Fruit fly (Drosophila melanogaster) S2 (cell line): ENCODE results near the gene COX6B.
A peak's percentile ranks its signal among the peaks of the same experiment; 100 is the strongest.

Experiments
- CG8478 ChIP-seq: fragments of >200 bp; optimal IDR thresholded peaks from 2 replicates; lab custom pipeline; 2018
- CTCF ChIP-seq, 2 experiments: fragments of >200 bp; optimal IDR thresholded peaks; 2 replicates each; lab custom pipeline; 2018

- peak in 1 of 2 experiments; percentile 12 for TF ChIP-seq CTCF (optimal IDR thresholded peaks at IDR 0.05; lab: Kevin White, UChicago)
- TF ChIP-seq CG8478 (lab: Kevin White, UChicago): no peak
Observed at dm6 chrX:19696845-19697244, 47.3 kb downstream of the COX6B start, which contains the start of gene Cdc42.
